Fruit fly (Drosophila melanogaster) Kc167 (cell line): ENCODE results near the gene HINT1.

Source experiments
- Myc ChIP-seq: fragments of >200 bp; optimal IDR thresholded peaks from 2 replicates; lab custom pipeline; 2017; ENCODE audit warnings: missing external identifiers
- h ChIP-seq: fragments of >200 bp; optimal IDR thresholded peaks from 3 replicates; lab custom pipeline; 2018; ENCODE audit warnings: missing external identifiers
- psq ChIP-seq: fragments of >200 bp; optimal IDR thresholded peaks from 2 replicates; lab custom pipeline; 2017; ENCODE audit warnings: missing external identifiers

- TF ChIP-seq h (lab: Kevin White, UChicago) (no peak), Myc (lab: Kevin White, UChicago) (no peak), psq (no peak)
Measured at dm6 chr2L:2806190-2806763, 36.3 kb downstream of the HINT1 start.
